ENCODE assay signal across 1 fruit fly cellular context in the genomic region with DNA sequence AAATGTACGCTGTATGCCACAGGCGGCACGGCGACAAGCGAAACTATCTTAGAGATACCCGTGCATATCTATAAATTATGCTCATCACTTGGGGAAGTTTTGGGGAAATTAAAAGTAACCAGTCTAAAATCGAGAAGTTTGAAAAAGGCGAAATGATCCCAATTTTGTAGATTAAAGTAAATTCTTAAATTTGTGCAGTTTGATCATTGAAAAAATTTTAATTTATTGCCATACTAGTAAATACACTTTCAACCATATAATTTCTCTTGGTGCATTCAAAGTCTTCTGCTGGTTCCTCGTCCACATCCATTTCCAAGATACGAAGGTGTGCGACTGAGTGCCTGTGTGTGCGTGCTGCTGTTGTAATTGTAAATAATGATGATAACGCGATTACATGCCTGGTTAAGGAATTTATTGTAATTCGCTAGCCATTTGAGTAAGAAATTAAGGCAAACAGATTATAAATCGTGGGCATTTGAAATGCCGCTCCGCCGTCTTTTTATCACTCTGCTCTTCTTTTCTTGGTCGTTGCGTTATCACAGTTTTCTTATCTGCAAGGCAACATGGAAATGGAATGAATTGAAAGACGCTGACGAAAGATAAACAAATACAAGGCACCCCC.
TF ChIP-seq lines count a peak whose summit lies in the region.

No protein-coding gene starts in this region.

TF ChIP-seq in whole organism, embryonic, 481 proteins besides CTCF, POLR2A, EP300 and RAD21 (continued from another document and continues in another):
- TF ChIP-seq pnt (GFP tag; optimal IDR thresholded peaks at IDR 0.05; lab: Kevin White, UChicago) (peak; percentile 89), ttk (GFP tag; IDR thresholded peaks at IDR 0.05; lab: Robert Waterston, UW) (peak; percentile 92), zfh1 (GFP tag; IDR thresholded peaks at IDR 0.05; lab: Robert Waterston, UW) (peak; percentile 90), kay (GFP tag; optimal IDR thresholded peaks at IDR 0.05; lab: Kevin White, UChicago) (peak; percentile 69), NK7.1 (GFP tag; optimal IDR thresholded peaks at IDR 0.05; lab: Kevin White, UChicago) (peak; percentile 71), CG4424 (GFP tag; optimal IDR thresholded peaks at IDR 0.05; lab: Kevin White, UChicago) (peak; percentile 86), zf30C (GFP tag; optimal IDR thresholded peaks at IDR 0.05; lab: Kevin White, UChicago) (peak; percentile 70), cas (GFP tag; IDR thresholded peaks at IDR 0.05; lab: Robert Waterston, UW) (peak; percentile 36; the same call in 1 of the 2 replicates), wor (GFP tag; IDR thresholded peaks at IDR 0.05; lab: Robert Waterston, UW) (peak; percentile 85), CG8944 (GFP tag; optimal IDR thresholded peaks at IDR 0.05; lab: Kevin White, UChicago) (peak; percentile 85), CG6654 (GFP tag; optimal IDR thresholded peaks at IDR 0.05; lab: Kevin White, UChicago) (peak; percentile 62), Sox100B (GFP tag; optimal IDR thresholded peaks at IDR 0.05; lab: Kevin White, UChicago) (peak; percentile 88), CG11695 (GFP tag; IDR thresholded peaks at IDR 0.05; lab: Robert Waterston, UW) (peak; percentile 86), pb (GFP tag; optimal IDR thresholded peaks at IDR 0.05; lab: Kevin White, UChicago) (peak; percentile 68), Stat92E (GFP tag; optimal IDR thresholded peaks at IDR 0.05; lab: Kevin White, UChicago) (no peak), kah (GFP tag; optimal IDR thresholded peaks at IDR 0.05; lab: Kevin White, UChicago) (peak; percentile 77), Ets97D (GFP tag; optimal IDR thresholded peaks at IDR 0.05; lab: Kevin White, UChicago) (peak; percentile 34), CG5245 (GFP tag; optimal IDR thresholded peaks at IDR 0.05; lab: Kevin White, UChicago) (peak; percentile 87), pita (GFP tag; optimal IDR thresholded peaks at IDR 0.05; lab: Kevin White, UChicago) (no peak), CrebB (tag; optimal IDR thresholded peaks at IDR 0.05; lab: Kevin White, UChicago) (peak; percentile 72), CG31441 (GFP tag; IDR thresholded peaks at IDR 0.05; lab: Robert Waterston, UW) (peak; percentile 91), CG12155 (GFP tag; optimal IDR thresholded peaks at IDR 0.05; lab: Kevin White, UChicago) (peak; percentile 77), CG12744 (GFP tag; optimal IDR thresholded peaks at IDR 0.05; lab: Kevin White, UChicago) (peak; percentile 66), onecut (GFP tag; IDR thresholded peaks at IDR 0.05; lab: Robert Waterston, UW) (peak; percentile 68), slbo (GFP tag; IDR thresholded peaks at IDR 0.05; lab: Robert Waterston, UW) (peak; percentile 81), HHEX (GFP tag; optimal IDR thresholded peaks at IDR 0.05; lab: Kevin White, UChicago) (peak; percentile 85), CG12769 (tag; optimal IDR thresholded peaks at IDR 0.05; lab: Kevin White, UChicago) (peak; percentile 44), CG34422 (GFP tag; IDR thresholded peaks at IDR 0.05; lab: Robert Waterston, UW) (peak; percentile 92), gcm (GFP tag; optimal IDR thresholded peaks at IDR 0.05; lab: Kevin White, UChicago) (peak; percentile 89), Six4 (GFP tag; optimal IDR thresholded peaks at IDR 0.05; lab: Kevin White, UChicago) (peak; percentile 74), Fer3 (tag; optimal IDR thresholded peaks at IDR 0.05; lab: Kevin White, UChicago) (peak; percentile 86), CG10543 (GFP tag; optimal IDR thresholded peaks at IDR 0.05; lab: Kevin White, UChicago) (no peak), CG4730 (GFP tag; IDR thresholded peaks at IDR 0.05; lab: Robert Waterston, UW) (peak; percentile 86), NfI (GFP tag; optimal IDR thresholded peaks at IDR 0.05; lab: Kevin White, UChicago) (peak; percentile 72), cad (GFP tag; optimal IDR thresholded peaks at IDR 0.05; lab: Kevin White, UChicago) (no peak), CG2889 (GFP tag; IDR thresholded peaks at IDR 0.05; lab: Robert Waterston, UW) (peak; percentile 75; the same call in 2 of the 3 replicates), nom (GFP tag; optimal IDR thresholded peaks at IDR 0.05; lab: Kevin White, UChicago) (no peak), CG2129 (GFP tag; IDR thresholded peaks at IDR 0.05; lab: Robert Waterston, UW; ENCODE audit: partially characterized antibody) (no peak), CG12391 (tag; optimal IDR thresholded peaks at IDR 0.05; lab: Kevin White, UChicago) (peak; percentile 93), Hey (tag; optimal IDR thresholded peaks at IDR 0.05; lab: Kevin White, UChicago) (peak; percentile 4), lola (GFP tag; optimal IDR thresholded peaks at IDR 0.05; lab: Kevin White, UChicago) (peak in 1 of 3 experiments; percentile 87), odd (GFP tag; optimal IDR thresholded peaks at IDR 0.05; lab: Kevin White, UChicago) (peak; percentile 76), sima (GFP tag; optimal IDR thresholded peaks at IDR 0.05; lab: Kevin White, UChicago) (peak; percentile 68), CG10979 (tag; optimal IDR thresholded peaks at IDR 0.05; lab: Kevin White, UChicago) (peak; percentile 92), vvl (GFP tag; IDR thresholded peaks at IDR 0.05; lab: Robert Waterston, UW) (peak; percentile 92), vfl (GFP tag; optimal IDR thresholded peaks at IDR 0.05; lab: Kevin White, UChicago) (no peak), CG10147 (GFP tag; optimal IDR thresholded peaks at IDR 0.05; lab: Kevin White, UChicago) (peak; percentile 70), CG7745 (tag; optimal IDR thresholded peaks at IDR 0.05; lab: Kevin White, UChicago) (no peak), CG34224 (GFP tag; IDR thresholded peaks at IDR 0.05; lab: Robert Waterston, UW; ENCODE audit: partially characterized antibody) (no peak), Hmx (GFP tag; optimal IDR thresholded peaks at IDR 0.05; lab: Kevin White, UChicago) (peak; percentile 29), grau (tag; optimal IDR thresholded peaks at IDR 0.05; lab: Kevin White, UChicago) (peak; percentile 86), CG30431 (GFP tag; optimal IDR thresholded peaks at IDR 0.05; lab: Kevin White, UChicago) (peak; percentile 73), Dad (GFP tag; optimal IDR thresholded peaks at IDR 0.05; lab: Kevin White, UChicago) (peak; percentile 81), Scr (GFP tag; IDR thresholded peaks at IDR 0.05; lab: Robert Waterston, UW; ENCODE audit: partially characterized antibody) (no peak), CG34376 (GFP tag; optimal IDR thresholded peaks at IDR 0.05; lab: Kevin White, UChicago) (peak; percentile 38), MBD-R2 (GFP tag; IDR thresholded peaks at IDR 0.05; lab: Robert Waterston, UW) (peak; percentile 26; the same call in 1 of the 2 replicates), CG12236 (GFP tag; optimal IDR thresholded peaks at IDR 0.05; lab: Kevin White, UChicago) (peak; percentile 79), CG17328 (GFP tag; IDR thresholded peaks at IDR 0.05; lab: Robert Waterston, UW) (peak; percentile 92), Hr78 (GFP tag; optimal IDR thresholded peaks at IDR 0.05; lab: Kevin White, UChicago) (peak in 1 of 2 experiments; percentile 31), h (optimal IDR thresholded peaks at IDR 0.05; lab: Kevin White, UChicago) (no peak), ab (GFP tag; optimal IDR thresholded peaks at IDR 0.05; lab: Kevin White, UChicago) (peak; percentile 32), CG15601 (tag; optimal IDR thresholded peaks at IDR 0.05; lab: Kevin White, UChicago) (peak; percentile 86), Dref (GFP tag; IDR thresholded peaks at IDR 0.05; lab: Robert Waterston, UW) (no peak), esg (GFP tag; conservative IDR thresholded peaks at IDR 0.05; lab: Robert Waterston, UW) (peak; percentile 90), CG13424 (tag; optimal IDR thresholded peaks at IDR 0.05; lab: Kevin White, UChicago) (peak; percentile 88), CG4854 (GFP tag; optimal IDR thresholded peaks at IDR 0.05; lab: Kevin White, UChicago) (peak; percentile 57), MESR4 (GFP tag; optimal IDR thresholded peaks at IDR 0.05; lab: Kevin White, UChicago) (peak; percentile 3), Nf-YA (GFP tag; IDR thresholded peaks at IDR 0.05; lab: Robert Waterston, UW) (peak; percentile 87), tgo (GFP tag; IDR thresholded peaks at IDR 0.05; lab: Robert Waterston, UW) (peak; percentile 88), yki (optimal IDR thresholded peaks at IDR 0.05; lab: Kevin White, UChicago) (no peak), CG12659 (GFP tag; optimal IDR thresholded peaks at IDR 0.05; lab: Kevin White, UChicago) (peak; percentile 82), CG31388 (GFP tag; optimal IDR thresholded peaks at IDR 0.05; lab: Kevin White, UChicago) (peak; percentile 59), seq (GFP tag; IDR thresholded peaks at IDR 0.05; lab: Robert Waterston, UW) (peak; percentile 90), Ssrp (tag; optimal IDR thresholded peaks at IDR 0.05; lab: Kevin White, UChicago) (peak; percentile 88), CG17385 (GFP tag; optimal IDR thresholded peaks at IDR 0.05; lab: Kevin White, UChicago) (peak; percentile 76), sqz (GFP tag; optimal IDR thresholded peaks at IDR 0.05; lab: Kevin White, UChicago) (peak; percentile 46), da (GFP tag; optimal IDR thresholded peaks at IDR 0.05; lab: Kevin White, UChicago) (peak; percentile 65), CG7271 (tag; optimal IDR thresholded peaks at IDR 0.05; lab: Kevin White, UChicago) (peak; percentile 15), HLH4C (GFP tag; IDR thresholded peaks at IDR 0.05; lab: Robert Waterston, UW; ENCODE audit: partially characterized antibody) (no peak), CG9817 (tag; optimal IDR thresholded peaks at IDR 0.05; lab: Kevin White, UChicago) (peak; percentile 61), CG2116 (GFP tag; optimal IDR thresholded peaks at IDR 0.05; lab: Kevin White, UChicago) (peak; percentile 20), CG4617 (GFP tag; optimal IDR thresholded peaks at IDR 0.05; lab: Kevin White, UChicago; ENCODE audit: borderline replicate concordance) (peak; percentile 42), gce (GFP tag; IDR thresholded peaks at IDR 0.05; lab: Robert Waterston, UW) (peak; percentile 81; the same call in 2 of the 3 replicates), CG17186 (GFP tag; optimal IDR thresholded peaks at IDR 0.05; lab: Kevin White, UChicago) (peak; percentile 53), ato (GFP tag; IDR thresholded peaks at IDR 0.05; lab: Robert Waterston, UW; ENCODE audit: partially characterized antibody) (no peak), pum (GFP tag; optimal IDR thresholded peaks at IDR 0.05; lab: Kevin White, UChicago) (peak; percentile 80), pan (optimal IDR thresholded peaks at IDR 0.05; lab: Kevin White, UChicago) (no peak), pan (GFP tag; optimal IDR thresholded peaks at IDR 0.05 in 1 of 2, IDR thresholded peaks at IDR 0.05 in 1 of 2) (peak in 1 of 2 experiments; percentile 94), tin (GFP tag; optimal IDR thresholded peaks at IDR 0.05; lab: Kevin White, UChicago) (peak; percentile 83), CG11247 (GFP tag; IDR thresholded peaks at IDR 0.05; lab: Robert Waterston, UW) (peak; percentile 72), Poxn (GFP tag; IDR thresholded peaks at IDR 0.05; lab: Robert Waterston, UW) (no peak), insv (GFP tag; optimal IDR thresholded peaks at IDR 0.05; lab: Kevin White, UChicago) (no peak), CG13894 (tag; optimal IDR thresholded peaks at IDR 0.05; lab: Kevin White, UChicago) (no peak), ranshi (GFP tag; IDR thresholded peaks at IDR 0.05; lab: Robert Waterston, UW) (peak; percentile 88), emc (GFP tag; optimal IDR thresholded peaks at IDR 0.05; lab: Kevin White, UChicago) (peak; percentile 50), CG7963 (GFP tag; IDR thresholded peaks at IDR 0.05; lab: Robert Waterston, UW; ENCODE audit: partially characterized antibody) (no peak), grn (GFP tag; optimal IDR thresholded peaks at IDR 0.05; lab: Kevin White, UChicago) (peak; percentile 44), Opbp (GFP tag; IDR thresholded peaks at IDR 0.05; lab: Robert Waterston, UW; ENCODE audit: partially characterized antibody) (no peak), CG15011 (GFP tag; optimal IDR thresholded peaks at IDR 0.05; lab: Kevin White, UChicago) (peak; percentile 65), TFAM (GFP tag; optimal IDR thresholded peaks at IDR 0.05; lab: Kevin White, UChicago) (peak; percentile 37), lbe (GFP tag; optimal IDR thresholded peaks at IDR 0.05; lab: Kevin White, UChicago) (no peak), crp (GFP tag; optimal IDR thresholded peaks at IDR 0.05; lab: Kevin White, UChicago) (peak in 1 of 2 experiments; percentile 24), Ptx1 (GFP tag; IDR thresholded peaks at IDR 0.05; lab: Robert Waterston, UW) (peak; percentile 93), HmgD (GFP tag; optimal IDR thresholded peaks at IDR 0.05; lab: Kevin White, UChicago) (peak; percentile 55), Eip74EF (GFP tag; optimal IDR thresholded peaks at IDR 0.05; lab: Kevin White, UChicago) (peak in 1 of 2 experiments; percentile 77), Hsf (GFP tag; optimal IDR thresholded peaks at IDR 0.05; lab: Kevin White, UChicago) (peak; percentile 86), tx (GFP tag; optimal IDR thresholded peaks at IDR 0.05; lab: Kevin White, UChicago) (peak; percentile 83), CG33557 (GFP tag; optimal IDR thresholded peaks at IDR 0.05; lab: Kevin White, UChicago) (peak; percentile 63), Hmr (GFP tag; optimal IDR thresholded peaks at IDR 0.05; lab: Kevin White, UChicago) (peak; percentile 75), ase (GFP tag; IDR thresholded peaks at IDR 0.05; lab: Robert Waterston, UW) (peak; percentile 94), CG32767 (GFP tag; IDR thresholded peaks at IDR 0.05; lab: Robert Waterston, UW) (peak; percentile 87), ro (GFP tag; IDR thresholded peaks at IDR 0.05; lab: Robert Waterston, UW) (peak; percentile 73), jigr1 (GFP tag; IDR thresholded peaks at IDR 0.05; lab: Robert Waterston, UW) (peak; percentile 80; the same call in 2 of the 3 replicates), dan (GFP tag; IDR thresholded peaks at IDR 0.05; lab: Robert Waterston, UW) (peak; percentile 52; the same call in 1 of the 2 replicates), repo (GFP tag; optimal IDR thresholded peaks at IDR 0.05; lab: Kevin White, UChicago) (peak; percentile 72), en (GFP tag; optimal IDR thresholded peaks at IDR 0.05; lab: Kevin White, UChicago) (peak; percentile 76), Mrtf (GFP tag; IDR thresholded peaks at IDR 0.05; lab: Robert Waterston, UW) (peak; percentile 82), caup (GFP tag; optimal IDR thresholded peaks at IDR 0.05; lab: Kevin White, UChicago; ENCODE audit: severe bottlenecking) (peak; percentile 67), CG17912 (GFP tag; optimal IDR thresholded peaks at IDR 0.05; lab: Kevin White, UChicago) (no peak), usp (GFP tag; optimal IDR thresholded peaks at IDR 0.05; lab: Kevin White, UChicago) (no peak), al (GFP tag; IDR thresholded peaks at IDR 0.05; lab: Robert Waterston, UW) (no peak), sd (tag; optimal IDR thresholded peaks at IDR 0.05; lab: Kevin White, UChicago) (peak; percentile 71)
